Worm (Caenorhabditis elegans) whole organism, young adult: Measurements from ENCODE around the gene mif-1.

Source experiments
- B0035.1 ChIP-seq: sonication (generic microtip); optimal IDR thresholded peaks from 2 replicates; lab custom pipeline; 2016; ENCODE audit warnings: missing genetic modification characterization, mild to moderate bottlenecking, missing compliant biosample characterization, missing genotype, missing genetic modification reagents
- cebp-1 ChIP-seq, 2 experiments: fragments of 200-800 bp in 1 of 2; sonication (Bioruptor generic) in 1 of 2; sonication (generic microtip) in 1 of 2; IDR thresholded peaks in 1 of 2; optimal IDR thresholded peaks in 1 of 2; 2 replicates each; pipeline versions ENCODE4 v1.3.6 to Lab custom; 2017 to 2022; ENCODE audit warnings: missing compliant biosample characterization in 2 of 2, missing genetic modification characterization in 2 of 2, mild to moderate bottlenecking in 1 of 2, missing genetic modification reagents in 1 of 2, moderate library complexity in 1 of 2
- lag-1 ChIP-seq: fragments of 200-800 bp; sonication (Bioruptor generic); IDR thresholded peaks from 2 replicates; pipeline ENCODE4 v1.3.6; 2022; ENCODE audit warnings: missing genetic modification reagents, missing genetic modification characterization, missing compliant biosample characterization
- madf-6 ChIP-seq: fragments of 200-800 bp; sonication (Bioruptor generic); IDR thresholded peaks from 2 replicates; pipeline ENCODE4 v1.3.6; 2022; ENCODE audit warnings: missing genetic modification reagents, missing genetic modification characterization, missing compliant biosample characterization
- snpc-4 ChIP-seq, 5 experiments: fragments of 150-350 bp in 1 of 5; sonication (generic microtip) in 4 of 5; optimal IDR thresholded peaks; 2 replicates each; lab custom pipeline; 2014 to 2018; ENCODE audit warnings: missing genetic modification characterization in 5 of 5, missing biosample characterization in 3 of 5, antibody characterized with exemption in 2 of 5, mild to moderate bottlenecking in 2 of 5, missing compliant biosample characterization in 2 of 5, missing genotype in 2 of 5, moderate library complexity in 2 of 5, missing genetic modification reagents in 1 of 5
- unc-62 ChIP-seq: fragments of 150-350 bp; optimal IDR thresholded peaks from 2 replicates; lab custom pipeline; 2014; ENCODE audit warnings: missing biosample characterization, missing genetic modification reagents, missing genetic modification characterization
- ztf-28 ChIP-seq: fragments of 200-800 bp; sonication (Bioruptor generic); IDR thresholded peaks from 2 replicates; pipeline ENCODE4 v1.3.6; 2022; ENCODE audit warnings: missing genetic modification reagents, missing genetic modification characterization, missing compliant biosample characterization

- TF ChIP-seq lag-1 (GFP tag; lab: Robert Waterston, UW) (no peak), ztf-28 (GFP tag; lab: Robert Waterston, UW) (no peak), cebp-1 (GFP tag; IDR thresholded peaks at IDR 0.05; lab: Robert Waterston, UW) (no peak), cebp-1 (tag; optimal IDR thresholded peaks at IDR 0.05; lab: Kevin White, UChicago) (no peak), madf-6 (no peak), B0035.1 (tag; lab: Kevin White, UChicago) (no peak), snpc-4 (GFP tag; optimal IDR thresholded peaks at IDR 0.05; lab: Kevin White, UChicago) (no peak), snpc-4 (tag; optimal IDR thresholded peaks at IDR 0.05; lab: Kevin White, UChicago) (no peak), unc-62 (GFP tag; lab: Kevin White, UChicago) (no peak)
Observed at ce11 chrIII:11891335-11891734, 43.4 kb downstream of the mif-1 start, which contains the start of gene faah-5.
